Fruit fly (Drosophila melanogaster) whole organism, adult: ENCODE measurements around the gene FASN2.

Experiments
- CG11617 ChIP-seq: fragments of 200-800 bp; sonication (Bioruptor generic); optimal IDR thresholded peaks from 2 replicates; lab custom pipeline; 2017; ENCODE audit warnings: mild to moderate bottlenecking, missing biosample characterization, missing genetic modification reagents, missing genetic modification characterization
- CG12768 ChIP-seq: fragments of 200-800 bp; sonication (Bioruptor generic); optimal IDR thresholded peaks from 2 replicates; lab custom pipeline; 2017; ENCODE audit warnings: missing biosample characterization, missing genetic modification characterization, mild to moderate bottlenecking, moderate library complexity, missing genetic modification reagents
- CG14711 ChIP-seq: fragments of 200-800 bp; sonication (Bioruptor generic); optimal IDR thresholded peaks from 2 replicates; lab custom pipeline; 2018; ENCODE audit warnings: missing biosample characterization, mild to moderate bottlenecking, missing genetic modification characterization, moderate library complexity
- CG1620 ChIP-seq: fragments of 200-800 bp; sonication (Bioruptor generic); optimal IDR thresholded peaks from 2 replicates; lab custom pipeline; 2016; ENCODE audit warnings: missing biosample characterization, missing genetic modification characterization
- CG33017 ChIP-seq: fragments of 200-800 bp; sonication (Bioruptor generic); optimal IDR thresholded peaks from 2 replicates; lab custom pipeline; 2018; ENCODE audit warnings: missing biosample characterization, mild to moderate bottlenecking, missing genetic modification characterization, moderate library complexity
- CG5204 ChIP-seq: fragments of 200-800 bp; sonication (Bioruptor generic); optimal IDR thresholded peaks from 2 replicates; lab custom pipeline; 2016; ENCODE audit warnings: missing biosample characterization, missing genetic modification characterization
- CG7045 ChIP-seq: fragments of 200-800 bp; sonication (Bioruptor generic); optimal IDR thresholded peaks from 2 replicates; lab custom pipeline; 2017; ENCODE audit warnings: missing biosample characterization, mild to moderate bottlenecking, missing genetic modification characterization
- CG7101 ChIP-seq: fragments of 200-800 bp; sonication (Bioruptor generic); optimal IDR thresholded peaks from 2 replicates; lab custom pipeline; 2018; ENCODE audit warnings: missing biosample characterization, mild to moderate bottlenecking, missing genetic modification characterization, moderate library complexity
- Clk ChIP-seq: fragments of 200-800 bp; sonication (Bioruptor generic); optimal IDR thresholded peaks from 2 replicates; lab custom pipeline; 2017; ENCODE audit warnings: missing biosample characterization, missing genetic modification characterization
- Crg-1 ChIP-seq: fragments of 200-800 bp; sonication (Bioruptor generic); optimal IDR thresholded peaks from 2 replicates; lab custom pipeline; 2016; ENCODE audit warnings: missing biosample characterization, missing genetic modification characterization
- Hr96 ChIP-seq: fragments of 200-800 bp; sonication (Bioruptor generic); optimal IDR thresholded peaks from 2 replicates; lab custom pipeline; 2016; ENCODE audit warnings: missing biosample characterization, missing genetic modification characterization
- Mnt ChIP-seq: fragments of 200-800 bp; sonication (Bioruptor generic); optimal IDR thresholded peaks from 2 replicates; lab custom pipeline; 2016; ENCODE audit warnings: missing biosample characterization, mild to moderate bottlenecking, missing genetic modification characterization
- bab1 ChIP-seq: fragments of 200-800 bp; sonication (Bioruptor generic); optimal IDR thresholded peaks from 3 replicates; lab custom pipeline; 2019; ENCODE audit warnings: missing biosample characterization, mild to moderate bottlenecking, missing genetic modification characterization, moderate library complexity
- cic ChIP-seq: fragments of 200-800 bp; sonication (Bioruptor generic); optimal IDR thresholded peaks from 2 replicates; lab custom pipeline; 2017; ENCODE audit warnings: missing biosample characterization, mild to moderate bottlenecking, missing genetic modification characterization, moderate library complexity
- cnc ChIP-seq, 2 experiments: fragments of >200 bp; optimal IDR thresholded peaks; 2 replicates each; lab custom pipeline; 2017
- kay ChIP-seq: fragments of 200-800 bp; sonication (Bioruptor generic); peaks from one replicate; lab custom pipeline; 2016; ENCODE audit warnings: missing biosample characterization, missing genetic modification characterization, borderline replicate concordance
- ovo ChIP-seq: fragments of 200-800 bp; sonication (Bioruptor generic); optimal IDR thresholded peaks from 2 replicates; lab custom pipeline; 2016; ENCODE audit warnings: missing biosample characterization, missing genetic modification characterization
- pad ChIP-seq: fragments of 200-800 bp; sonication (Bioruptor generic); optimal IDR thresholded peaks from 3 replicates; lab custom pipeline; 2017; ENCODE audit warnings: missing biosample characterization, missing genetic modification characterization, mild to moderate bottlenecking, moderate library complexity, missing genetic modification reagents
- tj ChIP-seq: fragments of 200-800 bp; sonication (Bioruptor generic); optimal IDR thresholded peaks from 3 replicates; lab custom pipeline; 2017; ENCODE audit warnings: missing biosample characterization, mild to moderate bottlenecking, missing genetic modification characterization, moderate library complexity
- toe ChIP-seq: fragments of 200-800 bp; sonication (Bioruptor generic); optimal IDR thresholded peaks from 2 replicates; lab custom pipeline; 2016; ENCODE audit warnings: missing biosample characterization, missing genetic modification characterization

FASN2 gene

dm6 chr2L:3041918-3042615 is 1.7 kb upstream of the FASN2 start, which contains the start of gene CG17261:
Gene CG17261 (plus strand): TSS chr2L:3042551.
- TF ChIP-seq CG12768 (GFP tag; lab: Kevin White, UChicago): no peak
- no peak for TF ChIP-seq CG33017 (tag; lab: Kevin White, UChicago)
- no peak for TF ChIP-seq Hr96 (GFP tag; lab: Kevin White, UChicago)
- TF ChIP-seq bab1 (GFP tag; lab: Kevin White, UChicago): no peak
- TF ChIP-seq CG1620 (GFP tag; lab: Kevin White, UChicago): no peak
- no peak for TF ChIP-seq CG11617 (GFP tag; lab: Kevin White, UChicago)
- no peak for TF ChIP-seq toe
- no peak for TF ChIP-seq Crg-1
- TF ChIP-seq Mnt: peak; percentile 74
- no peak for TF ChIP-seq cnc (optimal IDR thresholded peaks at IDR 0.05; lab: Kevin White, UChicago)
- peak; percentile 35 for TF ChIP-seq CG14711 (tag; lab: Kevin White, UChicago)
- TF ChIP-seq ovo (GFP tag; lab: Kevin White, UChicago): no peak
- peak; percentile 74 for TF ChIP-seq kay (GFP tag; lab: Kevin White, UChicago)
- TF ChIP-seq Clk (GFP tag; lab: Kevin White, UChicago): no peak
- peak; percentile 39 for TF ChIP-seq CG7101 (tag; lab: Kevin White, UChicago)
- TF ChIP-seq pad (GFP tag; lab: Kevin White, UChicago): no peak
- no peak for TF ChIP-seq CG5204 (GFP tag; lab: Kevin White, UChicago)
- TF ChIP-seq tj (GFP tag; lab: Kevin White, UChicago): no peak
- peak; percentile 49 for TF ChIP-seq cic (GFP tag; lab: Kevin White, UChicago)
- TF ChIP-seq CG7045 (GFP tag; lab: Kevin White, UChicago): no peak

dm6 chr2L:3044660-3045504 is 1.1 kb downstream of the FASN2 start:
- TF ChIP-seq ovo (GFP tag; lab: Kevin White, UChicago): no peak
- TF ChIP-seq bab1 (GFP tag; lab: Kevin White, UChicago): no peak
- peak; percentile 77 for TF ChIP-seq tj (GFP tag; lab: Kevin White, UChicago)
- no peak for TF ChIP-seq cnc (optimal IDR thresholded peaks at IDR 0.05; lab: Kevin White, UChicago)
- TF ChIP-seq CG14711 (tag; lab: Kevin White, UChicago): peak; percentile 11
- TF ChIP-seq CG1620 (GFP tag; lab: Kevin White, UChicago): no peak
- TF ChIP-seq kay (GFP tag; lab: Kevin White, UChicago): peak; percentile 95
- TF ChIP-seq Clk (GFP tag; lab: Kevin White, UChicago): peak; percentile 6
- TF ChIP-seq CG11617 (GFP tag; lab: Kevin White, UChicago): peak; percentile 6
- peak; percentile 82 for TF ChIP-seq cic (GFP tag; lab: Kevin White, UChicago)
- TF ChIP-seq pad (GFP tag; lab: Kevin White, UChicago): no peak
- TF ChIP-seq Mnt: peak; percentile 18
- TF ChIP-seq CG5204 (GFP tag; lab: Kevin White, UChicago): no peak
- TF ChIP-seq CG33017 (tag; lab: Kevin White, UChicago): no peak
- peak; percentile 1 for TF ChIP-seq Hr96 (GFP tag; lab: Kevin White, UChicago)
- no peak for TF ChIP-seq Crg-1
- TF ChIP-seq CG7045 (GFP tag; lab: Kevin White, UChicago): no peak
- no peak for TF ChIP-seq CG7101 (tag; lab: Kevin White, UChicago)
- TF ChIP-seq CG12768 (GFP tag; lab: Kevin White, UChicago): peak; percentile 36
- TF ChIP-seq toe: no peak

- TF ChIP-seq tj (GFP tag; lab: Kevin White, UChicago) (peak; percentile 64), CG14711 (tag; lab: Kevin White, UChicago) (no peak), CG5204 (GFP tag; lab: Kevin White, UChicago) (peak; percentile 69), kay (GFP tag; lab: Kevin White, UChicago) (peak; percentile 74), cnc (optimal IDR thresholded peaks at IDR 0.05; lab: Kevin White, UChicago) (no peak), toe (peak; percentile 53), Crg-1 (no peak), Mnt (no peak), CG11617 (GFP tag; lab: Kevin White, UChicago) (peak; percentile 59), CG33017 (tag; lab: Kevin White, UChicago) (no peak), bab1 (GFP tag; lab: Kevin White, UChicago) (no peak), CG1620 (GFP tag; lab: Kevin White, UChicago) (no peak), ovo (GFP tag; lab: Kevin White, UChicago) (no peak), Clk (GFP tag; lab: Kevin White, UChicago) (peak; percentile 35), pad (GFP tag; lab: Kevin White, UChicago) (no peak), Hr96 (GFP tag; lab: Kevin White, UChicago) (no peak), CG7045 (GFP tag; lab: Kevin White, UChicago) (peak; percentile 39), CG12768 (GFP tag; lab: Kevin White, UChicago) (no peak), CG7101 (tag; lab: Kevin White, UChicago) (no peak), cic (GFP tag; lab: Kevin White, UChicago) (no peak)
Measured at dm6 chr2L:3055710-3056447, 12.1 kb downstream of the FASN2 start.

- TF ChIP-seq cic (GFP tag; lab: Kevin White, UChicago): peak; percentile 55
- TF ChIP-seq CG5204 (GFP tag; lab: Kevin White, UChicago): no peak
- no peak for TF ChIP-seq Clk (GFP tag; lab: Kevin White, UChicago)
- peak; percentile 8 for TF ChIP-seq tj (GFP tag; lab: Kevin White, UChicago)
- TF ChIP-seq ovo (GFP tag; lab: Kevin White, UChicago): peak; percentile 61
- peak; percentile 59 for TF ChIP-seq CG7101 (tag; lab: Kevin White, UChicago)
- peak; percentile 69 for TF ChIP-seq CG33017 (tag; lab: Kevin White, UChicago)
- TF ChIP-seq Mnt: peak; percentile 81
- TF ChIP-seq CG7045 (GFP tag; lab: Kevin White, UChicago): peak; percentile 43
- peak; percentile 78 for TF ChIP-seq Crg-1
- TF ChIP-seq CG1620 (GFP tag; lab: Kevin White, UChicago): peak; percentile 69
- TF ChIP-seq Hr96 (GFP tag; lab: Kevin White, UChicago): peak; percentile 67
- peak; percentile 64 for TF ChIP-seq pad (GFP tag; lab: Kevin White, UChicago)
- TF ChIP-seq toe: no peak
- peak; percentile 87 for TF ChIP-seq bab1 (GFP tag; lab: Kevin White, UChicago)
- no peak for TF ChIP-seq kay (GFP tag; lab: Kevin White, UChicago)
- TF ChIP-seq cnc (optimal IDR thresholded peaks at IDR 0.05; lab: Kevin White, UChicago): no peak
- TF ChIP-seq CG11617 (GFP tag; lab: Kevin White, UChicago): peak; percentile 0
- peak; percentile 81 for TF ChIP-seq CG12768 (GFP tag; lab: Kevin White, UChicago)
- peak; percentile 25 for TF ChIP-seq CG14711 (tag; lab: Kevin White, UChicago)
Measured at dm6 chr2L:3056448-3056790, 12.7 kb downstream of the FASN2 start, which contains the start of gene FASN1. Gene FASN1 (plus strand): TSS chr2L:3056598.
